Fruit fly (Drosophila melanogaster): ENCODE measurements around the gene AP-1gamma.

AP-1gamma gene

DNA sequence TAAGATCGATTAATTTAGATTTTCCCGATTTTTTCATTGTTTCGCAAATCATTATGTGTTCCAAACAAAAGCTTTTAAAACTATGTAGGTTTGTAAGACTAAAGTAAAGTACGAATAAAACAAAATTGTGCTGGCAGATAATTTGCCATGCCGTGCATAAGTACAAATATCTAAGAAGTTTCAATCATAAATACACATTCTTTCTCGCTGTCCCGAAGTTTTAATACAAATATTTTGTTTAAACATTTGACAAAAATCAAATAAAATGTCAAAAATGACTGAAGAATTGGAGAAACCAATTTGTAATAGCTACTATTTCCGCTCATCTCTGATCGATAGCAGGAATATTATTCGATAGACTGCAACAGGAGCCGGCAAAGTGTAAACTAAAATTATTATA is 25.9 kb upstream of the AP-1gamma start, which contains the start of gene APC4 (continued):
- TF ChIP-seq gcm2 (GFP tag; optimal IDR thresholded peaks at IDR 0.05), result no peak
- TF ChIP-seq Pdp1 (GFP tag; optimal IDR thresholded peaks at IDR 0.05), result peak in 1 of 2 experiments; percentile 21
- no peak for TF ChIP-seq Opbp (GFP tag; IDR thresholded peaks at IDR 0.05; ENCODE audit: partially characterized antibody)
- TF ChIP-seq HHEX (GFP tag; optimal IDR thresholded peaks at IDR 0.05), result no peak
- TF ChIP-seq CG10565 (GFP tag; optimal IDR thresholded peaks at IDR 0.05), result no peak
- TF ChIP-seq CG1602 (GFP tag; optimal IDR thresholded peaks at IDR 0.05), result no peak
- no peak for TF ChIP-seq sc (optimal IDR thresholded peaks at IDR 0.05)
- TF ChIP-seq sc (GFP tag; optimal IDR thresholded peaks at IDR 0.05), result no peak
- no peak for TF ChIP-seq Mad (GFP tag; optimal IDR thresholded peaks at IDR 0.05)
- 0 out of 2 replicates have a peak, but pooled peaks have one; percentile 12 for TF ChIP-seq Scr (GFP tag; IDR thresholded peaks at IDR 0.05; ENCODE audit: partially characterized antibody)
- TF ChIP-seq ind (GFP tag; optimal IDR thresholded peaks at IDR 0.05), result peak; percentile 32
- no peak for TF ChIP-seq CG3065 (GFP tag; optimal IDR thresholded peaks at IDR 0.05)
- peak; percentile 25 for TF ChIP-seq dmrt11E (tag; optimal IDR thresholded peaks at IDR 0.05)
- no peak for TF ChIP-seq CG7745 (tag; optimal IDR thresholded peaks at IDR 0.05)
- TF ChIP-seq esg (GFP tag; conservative IDR thresholded peaks at IDR 0.05), result no peak; the same call in 1 of the 2 replicates
- TF ChIP-seq org-1 (GFP tag; optimal IDR thresholded peaks at IDR 0.05), result no peak
- no peak for TF ChIP-seq CG8765 (GFP tag; IDR thresholded peaks at IDR 0.05)
- TF ChIP-seq CG18764 (GFP tag; optimal IDR thresholded peaks at IDR 0.05), result no peak
- no peak for TF ChIP-seq Vsx1 (GFP tag; optimal IDR thresholded peaks at IDR 0.05)
- TF ChIP-seq Bdp1 (GFP tag; optimal IDR thresholded peaks at IDR 0.05), result no peak
- TF ChIP-seq CG7556 (GFP tag; optimal IDR thresholded peaks at IDR 0.05), result peak; percentile 40
- peak; percentile 60 for TF ChIP-seq Sry-δ (GFP tag; optimal IDR thresholded peaks at IDR 0.05)
- TF ChIP-seq CG10654 (GFP tag; optimal IDR thresholded peaks at IDR 0.05), result no peak
- no peak for TF ChIP-seq emc (GFP tag; optimal IDR thresholded peaks at IDR 0.05)
- TF ChIP-seq pzg (GFP tag; optimal IDR thresholded peaks at IDR 0.05), result peak; percentile 12
- TF ChIP-seq ase (GFP tag; IDR thresholded peaks at IDR 0.05), result no peak
- TF ChIP-seq stc (GFP tag; IDR thresholded peaks at IDR 0.05), result no peak
- no peak for TF ChIP-seq dm (GFP tag; optimal IDR thresholded peaks at IDR 0.05)
- no peak for TF ChIP-seq CG1024 (GFP tag; IDR thresholded peaks at IDR 0.05)
- no peak for TF ChIP-seq CG3995 (GFP tag; optimal IDR thresholded peaks at IDR 0.05)
- no peak for TF ChIP-seq CG1792 (GFP tag; optimal IDR thresholded peaks at IDR 0.05)
- no peak for TF ChIP-seq luna (GFP tag; optimal IDR thresholded peaks at IDR 0.05)
- no peak for TF ChIP-seq ewg (GFP tag; optimal IDR thresholded peaks at IDR 0.05)
- TF ChIP-seq h (optimal IDR thresholded peaks at IDR 0.05), result no peak
- TF ChIP-seq unpg (GFP tag; optimal IDR thresholded peaks at IDR 0.05), result no peak
- no peak for TF ChIP-seq ssp (GFP tag; IDR thresholded peaks at IDR 0.05)
- peak; percentile 37 for TF ChIP-seq Hsf (GFP tag; optimal IDR thresholded peaks at IDR 0.05)
- TF ChIP-seq inv (GFP tag; IDR thresholded peaks at IDR 0.05; ENCODE audit: partially characterized antibody), result no peak
- no peak for TF ChIP-seq dimm (GFP tag; IDR thresholded peaks at IDR 0.05)
- no peak for TF ChIP-seq disco-r (GFP tag; optimal IDR thresholded peaks at IDR 0.05)
- TF ChIP-seq corto (GFP tag; optimal IDR thresholded peaks at IDR 0.05), result no peak
- TF ChIP-seq CG7357 (GFP tag; IDR thresholded peaks at IDR 0.05), result no peak
- no peak for TF ChIP-seq gcm (GFP tag; optimal IDR thresholded peaks at IDR 0.05)
- TF ChIP-seq phol (tag; optimal IDR thresholded peaks at IDR 0.05), result peak; percentile 60
- TF ChIP-seq pros (GFP tag; optimal IDR thresholded peaks at IDR 0.05), result no peak
- no peak for TF ChIP-seq D (optimal IDR thresholded peaks at IDR 0.05)
- TF ChIP-seq D (GFP tag; optimal IDR thresholded peaks at IDR 0.05), result no peak
- no peak for TF ChIP-seq CG3838 (GFP tag; optimal IDR thresholded peaks at IDR 0.05)
- TF ChIP-seq Gug (GFP tag; IDR thresholded peaks at IDR 0.05), result no peak
- no peak for TF ChIP-seq p53 (GFP tag; optimal IDR thresholded peaks at IDR 0.05)
- TF ChIP-seq Ptx1 (GFP tag; IDR thresholded peaks at IDR 0.05), result peak; percentile 18; the same call in 1 of the 2 replicates
- TF ChIP-seq onecut (GFP tag; IDR thresholded peaks at IDR 0.05), result no peak
- TF ChIP-seq cwo (GFP tag; optimal IDR thresholded peaks at IDR 0.05), result no peak
